Worm (Caenorhabditis elegans) whole organism, midembryonic: ENCODE results near the gene F25D1.8.

Source experiments
- T22C8.4 ChIP-seq: fragments of 200-800 bp; sonication (Bioruptor generic); IDR thresholded peaks from 2 replicates; pipeline ENCODE4 v1.3.6; 2022; ENCODE audit warnings: missing genetic modification characterization, missing compliant biosample characterization
- cog-1 ChIP-seq: sonication (generic microtip); optimal IDR thresholded peaks from 2 replicates; lab custom pipeline; 2016; ENCODE audit warnings: missing genetic modification characterization, missing compliant biosample characterization
- flt-1 ChIP-seq: fragments of 200-800 bp; sonication (Bioruptor generic); IDR thresholded peaks from 2 replicates; pipeline ENCODE4 v1.3.6; 2022; ENCODE audit warnings: missing genetic modification characterization, missing compliant biosample characterization
- klf-2 ChIP-seq: fragments of 200-800 bp; sonication (Bioruptor generic); conservative IDR thresholded peaks from 2 replicates; pipeline ENCODE4 v1.3.6; 2022; ENCODE audit warnings: missing genetic modification reagents, missing genetic modification characterization, missing compliant biosample characterization
- med-1 ChIP-seq: sonication (generic microtip); optimal IDR thresholded peaks from 2 replicates; lab custom pipeline; 2017; ENCODE audit warnings: missing genetic modification characterization, mild to moderate bottlenecking, missing compliant biosample characterization, antibody characterized with exemption, missing genetic modification reagents; ENCODE audit not compliant: insufficient read depth
- ref-1 ChIP-seq: fragments of 200-800 bp; sonication (Bioruptor generic); conservative IDR thresholded peaks from 2 replicates; pipeline ENCODE4 v1.3.6; 2022; ENCODE audit warnings: missing genetic modification reagents, missing genetic modification characterization, missing compliant biosample characterization
- tab-1 ChIP-seq: fragments of 200-800 bp; sonication (Bioruptor generic); IDR thresholded peaks from 2 replicates; pipeline ENCODE4 v1.3.6; 2022; ENCODE audit warnings: missing genetic modification characterization, missing compliant biosample characterization
- ztf-23 ChIP-seq: fragments of 200-800 bp; sonication (Bioruptor generic); IDR thresholded peaks from 2 replicates; pipeline ENCODE4 v1.3.6; 2022; ENCODE audit warnings: missing genetic modification reagents, missing genetic modification characterization, missing compliant biosample characterization
- ztf-29 ChIP-seq: fragments of 200-800 bp; sonication (Bioruptor generic); IDR thresholded peaks from 2 replicates; pipeline ENCODE4 v1.3.6; 2022; ENCODE audit warnings: missing genetic modification reagents, missing genetic modification characterization, missing compliant biosample characterization

The F25D1.8 gene

ce11 chrV:10561632-10562031 is 22.4 kb downstream of the F25D1.8 start:
- TF ChIP-seq ztf-23 = no peak
- TF ChIP-seq cog-1 = no peak
- TF ChIP-seq tab-1 (GFP tag; lab: Robert Waterston, UW) = no peak
- TF ChIP-seq ref-1 = no peak
- no peak for TF ChIP-seq ztf-29
- no peak for TF ChIP-seq klf-2 (GFP tag; lab: Robert Waterston, UW)
- TF ChIP-seq T22C8.4 (GFP tag; lab: Robert Waterston, UW) = no peak
- no peak for TF ChIP-seq flt-1 (GFP tag; lab: Robert Waterston, UW)
- TF ChIP-seq med-1 (GFP tag; lab: Kevin White, UChicago) = no peak

- TF ChIP-seq flt-1 (GFP tag; lab: Robert Waterston, UW) (no peak), tab-1 (GFP tag; lab: Robert Waterston, UW) (no peak), ztf-23 (no peak), klf-2 (GFP tag; lab: Robert Waterston, UW) (no peak)
Measured at ce11 chrV:10562817-10563216, 23.6 kb downstream of the F25D1.8 start.

- TF ChIP-seq tab-1 (GFP tag; lab: Robert Waterston, UW) (no peak), ztf-23 (no peak), med-1 (GFP tag; lab: Kevin White, UChicago) (no peak), T22C8.4 (GFP tag; lab: Robert Waterston, UW) (no peak), ztf-29 (no peak), flt-1 (GFP tag; lab: Robert Waterston, UW) (no peak), klf-2 (GFP tag; lab: Robert Waterston, UW) (no peak), cog-1 (no peak), ref-1 (no peak)
Measured at ce11 chrV:10564140-10564539, 24.9 kb downstream of the F25D1.8 start.

- no peak for TF ChIP-seq T22C8.4 (GFP tag; lab: Robert Waterston, UW)
- no peak for TF ChIP-seq ref-1
- no peak for TF ChIP-seq ztf-29
- TF ChIP-seq tab-1 (GFP tag; lab: Robert Waterston, UW) = no peak
- no peak for TF ChIP-seq med-1 (GFP tag; lab: Kevin White, UChicago)
- TF ChIP-seq flt-1 (GFP tag; lab: Robert Waterston, UW) = no peak
- no peak for TF ChIP-seq klf-2 (GFP tag; lab: Robert Waterston, UW)
- no peak for TF ChIP-seq ztf-23
- TF ChIP-seq cog-1 = no peak
Measured at ce11 chrV:10564830-10565365, 25.7 kb downstream of the F25D1.8 start, which contains the start of gene cat-4. TSS of gene cat-4 (plus strand) at chrV:10564880.

ce11 chrV:10568496-10568895 is 29.3 kb downstream of the F25D1.8 start:
- TF ChIP-seq T22C8.4 (GFP tag; lab: Robert Waterston, UW) (no peak), tab-1 (GFP tag; lab: Robert Waterston, UW) (no peak), med-1 (GFP tag; lab: Kevin White, UChicago) (no peak), klf-2 (GFP tag; lab: Robert Waterston, UW) (no peak), ztf-29 (no peak), ztf-23 (no peak), cog-1 (no peak), flt-1 (GFP tag; lab: Robert Waterston, UW) (no peak)

ce11 chrV:10571523-10571922 is 32.3 kb downstream of the F25D1.8 start:
- TF ChIP-seq ztf-29 = no peak
- TF ChIP-seq T22C8.4 (GFP tag; lab: Robert Waterston, UW) = no peak
- no peak for TF ChIP-seq flt-1 (GFP tag; lab: Robert Waterston, UW)
- TF ChIP-seq ref-1 = no peak
- TF ChIP-seq klf-2 (GFP tag; lab: Robert Waterston, UW) = no peak
- TF ChIP-seq med-1 (GFP tag; lab: Kevin White, UChicago) = no peak
- TF ChIP-seq ztf-23 = no peak
- no peak for TF ChIP-seq tab-1 (GFP tag; lab: Robert Waterston, UW)
- no peak for TF ChIP-seq cog-1

ce11 chrV:10572614-10573013 is 33.4 kb downstream of the F25D1.8 start, which contains the start of gene del-6:
TSS of gene del-6 (plus strand) at chrV:10572914.
- TF ChIP-seq ref-1 = no peak
- TF ChIP-seq cog-1 = no peak
- TF ChIP-seq klf-2 (GFP tag; lab: Robert Waterston, UW) = no peak
- no peak for TF ChIP-seq tab-1 (GFP tag; lab: Robert Waterston, UW)
- TF ChIP-seq med-1 (GFP tag; lab: Kevin White, UChicago) = no peak
- no peak for TF ChIP-seq ztf-23
- no peak for TF ChIP-seq T22C8.4 (GFP tag; lab: Robert Waterston, UW)
- no peak for TF ChIP-seq ztf-29
- TF ChIP-seq flt-1 (GFP tag; lab: Robert Waterston, UW) = no peak

ce11 chrV:10574197-10574596 is 35.0 kb downstream of the F25D1.8 start:
- TF ChIP-seq cog-1 (no peak), flt-1 (GFP tag; lab: Robert Waterston, UW) (no peak), tab-1 (GFP tag; lab: Robert Waterston, UW) (no peak), med-1 (GFP tag; lab: Kevin White, UChicago) (no peak), ztf-23 (no peak)

ce11 chrV:10576319-10576718 is 37.1 kb downstream of the F25D1.8 start, which contains the start of gene vps-54:
TSS of gene vps-54 (minus strand) at chrV:10576419.
- TF ChIP-seq T22C8.4 (GFP tag; lab: Robert Waterston, UW) = no peak
- TF ChIP-seq cog-1 = no peak
- TF ChIP-seq ztf-23 = no peak
- TF ChIP-seq flt-1 (GFP tag; lab: Robert Waterston, UW) = no peak
- no peak for TF ChIP-seq med-1 (GFP tag; lab: Kevin White, UChicago)
- TF ChIP-seq ztf-29 = no peak
- no peak for TF ChIP-seq ref-1

ce11 chrV:10578226-10578625 is 39.0 kb downstream of the F25D1.8 start, which contains the start of gene mics-1:
TSS of gene mics-1 (minus strand) at chrV:10578326.
- TF ChIP-seq cog-1 (no peak), T22C8.4 (GFP tag; lab: Robert Waterston, UW) (no peak), med-1 (GFP tag; lab: Kevin White, UChicago) (no peak), ref-1 (no peak), ztf-23 (no peak), tab-1 (GFP tag; lab: Robert Waterston, UW) (no peak), ztf-29 (no peak), flt-1 (GFP tag; lab: Robert Waterston, UW) (no peak), klf-2 (GFP tag; lab: Robert Waterston, UW) (no peak)
